Fruit fly (Drosophila melanogaster): ENCODE results near the gene eIF5B.

- no peak for TF ChIP-seq CG10669 (GFP tag; optimal IDR thresholded peaks at IDR 0.05)
- TF ChIP-seq CG11762 (GFP tag; optimal IDR thresholded peaks at IDR 0.05; ENCODE audit: insufficient read depth) = no peak
- no peak for TF ChIP-seq lz (GFP tag; optimal IDR thresholded peaks at IDR 0.05)
Observed at dm6 chr3L:3390525-3390924, 70.3 kb downstream of the eIF5B start.
